Worm (Caenorhabditis elegans): ENCODE measurements around the gene K07B1.7.

- TF ChIP-seq him-1 (tag; optimal IDR thresholded peaks at IDR 0.05) = no peak
- no peak for TF ChIP-seq dao-5 (tag; optimal IDR thresholded peaks at IDR 0.05)
These were observed 8.3 kb downstream of the K07B1.7 start for ce11 chrV:9338452-9338851.

All from whole organism, L4/young adult.